Fruit fly (Drosophila melanogaster): ENCODE measurements around the gene Rlb1.

DNA sequence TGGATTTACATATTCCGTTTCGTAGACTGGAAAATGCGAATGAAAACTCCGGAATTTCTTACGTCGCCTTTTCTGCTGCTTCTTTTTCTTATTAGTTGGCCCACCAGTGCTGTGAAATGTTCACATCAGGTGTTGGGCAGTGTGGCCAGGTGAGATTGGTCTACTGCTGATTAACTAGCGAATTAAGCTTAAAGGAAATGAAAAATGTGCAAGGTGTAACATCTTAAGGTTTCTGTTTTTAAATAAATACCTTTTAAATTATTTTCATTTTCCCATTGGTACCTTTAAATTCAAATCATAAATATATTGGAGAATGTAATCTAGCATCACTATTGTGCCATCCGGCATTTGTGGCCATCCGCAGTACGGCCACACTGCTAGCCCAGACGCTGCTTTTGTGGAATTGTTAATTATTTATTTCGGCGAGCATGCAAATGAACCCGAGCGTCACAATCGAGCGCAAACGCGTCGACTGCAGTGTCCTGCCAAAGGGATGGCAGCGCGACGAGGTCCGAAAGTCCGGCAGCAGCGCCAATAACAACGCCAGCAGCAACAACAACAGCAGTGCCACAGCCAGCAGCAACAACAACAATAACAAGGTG is 46.4 kb downstream of the Rlb1 start, which contains the start of the genes AP-1mu and MBD-like:
- TF ChIP-seq psq (optimal IDR thresholded peaks at IDR 0.05), result no peak
- TF ChIP-seq h (optimal IDR thresholded peaks at IDR 0.05), result no peak
- no peak for TF ChIP-seq insv (optimal IDR thresholded peaks at IDR 0.05)
